Worm (Caenorhabditis elegans): Measurements from ENCODE around the gene copb-2.

The copb-2 gene

ce11 chrIV:9477135-9477928 is 17.8 kb downstream of the copb-2 start, which contains the start of gene wrt-3 (continued):
- TF ChIP-seq pha-4 (tag; optimal IDR thresholded peaks at IDR 0.05): no peak
- TF ChIP-seq unc-42 (tag; optimal IDR thresholded peaks at IDR 0.05): peak; percentile 43
- peak; percentile 97 for TF ChIP-seq hlh-6 (tag; optimal IDR thresholded peaks at IDR 0.05)
- TF ChIP-seq ceh-14 (tag; optimal IDR thresholded peaks at IDR 0.05): peak; percentile 84
- TF ChIP-seq nhr-11 (tag; optimal IDR thresholded peaks at IDR 0.05): no peak
- TF ChIP-seq fkh-10 (GFP tag; optimal IDR thresholded peaks at IDR 0.05): peak; percentile 0
- TF ChIP-seq rnt-1 (tag; optimal IDR thresholded peaks at IDR 0.05): peak; percentile 79
- TF ChIP-seq C08G9.2 (tag; optimal IDR thresholded peaks at IDR 0.05): peak; percentile 87
- TF ChIP-seq K09A11.1 (tag; optimal IDR thresholded peaks at IDR 0.05; ENCODE audit: insufficient read depth): peak; percentile 77
- TF ChIP-seq tbx-2 (tag; optimal IDR thresholded peaks at IDR 0.05): peak; percentile 94
- TF ChIP-seq ceh-19 (GFP tag; optimal IDR thresholded peaks at IDR 0.05): peak; percentile 93
- TF ChIP-seq ceh-48 (tag; optimal IDR thresholded peaks at IDR 0.05): peak; percentile 94
- TF ChIP-seq Y22D7AL.16 (tag; optimal IDR thresholded peaks at IDR 0.05): peak; percentile 94
- peak; percentile 73 for TF ChIP-seq dve-1 (tag; optimal IDR thresholded peaks at IDR 0.05)
- no peak for TF ChIP-seq ama-1 (optimal IDR thresholded peaks at IDR 0.05)
- TF ChIP-seq ceh-34 (tag; optimal IDR thresholded peaks at IDR 0.05): peak; percentile 93
- TF ChIP-seq hlh-8 (tag; optimal IDR thresholded peaks at IDR 0.05): peak; percentile 84
- TF ChIP-seq mec-3 (tag; optimal IDR thresholded peaks at IDR 0.05; ENCODE audit: borderline replicate concordance): peak; percentile 83
- TF ChIP-seq unc-86 (tag; optimal IDR thresholded peaks at IDR 0.05): peak; percentile 92
- TF ChIP-seq hlh-15 (tag; optimal IDR thresholded peaks at IDR 0.05): peak; percentile 84
- peak; percentile 94 for TF ChIP-seq sox-4 (tag; optimal IDR thresholded peaks at IDR 0.05)
- TF ChIP-seq C38D4.7 (GFP tag; optimal IDR thresholded peaks at IDR 0.05): peak; percentile 93
- TF ChIP-seq lin-11 (tag; optimal IDR thresholded peaks at IDR 0.05): peak; percentile 93
- peak; percentile 97 for TF ChIP-seq fax-1 (tag; optimal IDR thresholded peaks at IDR 0.05)
- peak; percentile 71 for TF ChIP-seq ceh-31 (tag; optimal IDR thresholded peaks at IDR 0.05)
- TF ChIP-seq ceh-9 (tag; optimal IDR thresholded peaks at IDR 0.05): peak; percentile 74
- TF ChIP-seq ets-4 (tag; optimal IDR thresholded peaks at IDR 0.05): peak; percentile 59
- TF ChIP-seq gmeb-2 (tag; optimal IDR thresholded peaks at IDR 0.05): peak; percentile 93
- TF ChIP-seq ceh-45 (GFP tag; IDR thresholded peaks at IDR 0.05): peak; percentile 90
- peak; percentile 97 for TF ChIP-seq ceh-6 (GFP tag; optimal IDR thresholded peaks at IDR 0.05)
- no peak for TF ChIP-seq pros-1 (tag; optimal IDR thresholded peaks at IDR 0.05)
- peak; percentile 88 for TF ChIP-seq madf-2 (tag; optimal IDR thresholded peaks at IDR 0.05)
- TF ChIP-seq elt-2 (tag; optimal IDR thresholded peaks at IDR 0.05): peak; percentile 97

ce11 chrIV:9480936-9481335 is 21.4 kb downstream of the copb-2 start, which contains the start of gene cng-3:
Gene cng-3, minus strand, starts transcription at chrIV:9481037.
- TF ChIP-seq rnt-1 (tag; optimal IDR thresholded peaks at IDR 0.05) (no peak), hlh-6 (tag; optimal IDR thresholded peaks at IDR 0.05) (no peak), ahr-1 (tag; optimal IDR thresholded peaks at IDR 0.05) (no peak), ceh-18 (tag; optimal IDR thresholded peaks at IDR 0.05) (no peak), ceh-9 (tag; optimal IDR thresholded peaks at IDR 0.05) (no peak), mec-3 (tag; optimal IDR thresholded peaks at IDR 0.05; ENCODE audit: borderline replicate concordance) (no peak), gmeb-2 (tag; optimal IDR thresholded peaks at IDR 0.05) (no peak), che-1 (tag; optimal IDR thresholded peaks at IDR 0.05) (no peak), syd-9 (tag; optimal IDR thresholded peaks at IDR 0.05) (no peak), lin-11 (tag; optimal IDR thresholded peaks at IDR 0.05) (no peak), fax-1 (tag; optimal IDR thresholded peaks at IDR 0.05) (no peak)

ce11 chrIV:9485040-9485439 is 25.5 kb downstream of the copb-2 start, which contains the start of gene gadr-2:
Gene gadr-2, minus strand, starts transcription at chrIV:9485140.
- no peak for TF ChIP-seq eyg-1 (tag; optimal IDR thresholded peaks at IDR 0.05)
- no peak for TF ChIP-seq hlh-30 (tag; optimal IDR thresholded peaks at IDR 0.05; ENCODE audit: insufficient read depth)
- TF ChIP-seq hlh-13 (GFP tag; optimal IDR thresholded peaks at IDR 0.05): no peak
- no peak for TF ChIP-seq lim-6 (tag; optimal IDR thresholded peaks at IDR 0.05)
- no peak for TF ChIP-seq ceh-22 (tag; optimal IDR thresholded peaks at IDR 0.05)
- no peak for TF ChIP-seq tbx-2 (tag; optimal IDR thresholded peaks at IDR 0.05)
- no peak for TF ChIP-seq ama-1 (optimal IDR thresholded peaks at IDR 0.05)
- no peak for TF ChIP-seq Y22D7AL.16 (tag; optimal IDR thresholded peaks at IDR 0.05)
- no peak for TF ChIP-seq sox-2 (GFP tag; IDR thresholded peaks at IDR 0.05)
- no peak for TF ChIP-seq pha-2 (tag; optimal IDR thresholded peaks at IDR 0.05)
- no peak for TF ChIP-seq dmd-4 (tag; optimal IDR thresholded peaks at IDR 0.05; ENCODE audit: borderline replicate concordance)
- no peak for TF ChIP-seq ceh-34 (tag; optimal IDR thresholded peaks at IDR 0.05)
- TF ChIP-seq elt-2 (tag; optimal IDR thresholded peaks at IDR 0.05): no peak
- TF ChIP-seq pha-4 (tag; optimal IDR thresholded peaks at IDR 0.05): no peak
- TF ChIP-seq ceh-9 (tag; optimal IDR thresholded peaks at IDR 0.05): no peak

All from whole organism, late embryonic.